Worm (Caenorhabditis elegans) whole organism, L4/young adult: ENCODE data around the gene glc-4.

Experiments used
- W03F9.2 ChIP-seq: fragments of 150-350 bp; optimal IDR thresholded peaks from 2 replicates; lab custom pipeline; 2014; ENCODE audit warnings: missing biosample characterization, missing genetic modification characterization
- dao-5 ChIP-seq: sonication (generic microtip); optimal IDR thresholded peaks from 2 replicates; lab custom pipeline; 2016; ENCODE audit warnings: missing genotype, missing genetic modification characterization, moderate library complexity, missing compliant biosample characterization
- him-1 ChIP-seq: sonication (generic microtip); optimal IDR thresholded peaks from 2 replicates; lab custom pipeline; 2016; ENCODE audit warnings: missing genotype, missing genetic modification reagents, missing genetic modification characterization, missing compliant biosample characterization

ce11 chrII:7157415-7157814 is 17.3 kb downstream of the glc-4 start:
- TF ChIP-seq him-1 (tag; lab: Kevin White, UChicago) = no peak
- no peak for TF ChIP-seq W03F9.2 (tag; lab: Kevin White, UChicago)
- TF ChIP-seq dao-5 (tag; lab: Kevin White, UChicago) = no peak
